Worm (Caenorhabditis elegans): ENCODE data around the gene T14G8.2.

- no peak for TF ChIP-seq gei-17 (GFP tag; optimal IDR thresholded peaks at IDR 0.05)
- no peak for TF ChIP-seq tlf-1 (GFP tag; optimal IDR thresholded peaks at IDR 0.05)
- TF ChIP-seq mes-4 (tag; optimal IDR thresholded peaks at IDR 0.05) = no peak
- no peak for TF ChIP-seq chd-7 (tag; optimal IDR thresholded peaks at IDR 0.05)
- no peak for TF ChIP-seq pha-4 (tag; optimal IDR thresholded peaks at IDR 0.05)
- TF ChIP-seq B0261.1 (tag; optimal IDR thresholded peaks at IDR 0.05) = no peak
Measured at ce11 chrX:12819512-12819911, 38.3 kb upstream of the T14G8.2 start.

Data from whole organism, young adult.